Worm (Caenorhabditis elegans) whole organism, L2 larva: ENCODE results near the gene R07B1.7.

Experiments used
- C34F6.9 ChIP-seq: fragments of 150-350 bp; optimal IDR thresholded peaks from 2 replicates; lab custom pipeline; 2014; ENCODE audit warnings: missing biosample characterization, missing genetic modification characterization
- F13H6.1 ChIP-seq: sonication (generic microtip); optimal IDR thresholded peaks from 2 replicates; lab custom pipeline; 2016; ENCODE audit warnings: missing genetic modification characterization, missing compliant biosample characterization
- R02D3.7 ChIP-seq: fragments of 150-350 bp; optimal IDR thresholded peaks from 2 replicates; lab custom pipeline; 2014; ENCODE audit warnings: missing biosample characterization, missing genetic modification characterization
- Y55F3AM.14 ChIP-seq: fragments of 200-800 bp; sonication (Bioruptor generic); optimal IDR thresholded peaks from 2 replicates; lab custom pipeline; 2018; ENCODE audit warnings: mild to moderate bottlenecking, missing genetic modification characterization, missing compliant biosample characterization
- ZK546.5 ChIP-seq: sonication (generic microtip); optimal IDR thresholded peaks from 2 replicates; lab custom pipeline; 2017; ENCODE audit warnings: missing biosample characterization, missing genetic modification characterization
- alr-1 ChIP-seq: fragments of 150-350 bp; optimal IDR thresholded peaks from 2 replicates; lab custom pipeline; 2014; ENCODE audit warnings: missing biosample characterization, missing genetic modification characterization
- aly-2 ChIP-seq: fragments of 150-350 bp; optimal IDR thresholded peaks from 2 replicates; lab custom pipeline; 2014; ENCODE audit warnings: missing biosample characterization, missing genetic modification characterization
- ama-1 ChIP-seq: fragments of 150-350 bp; optimal IDR thresholded peaks from 2 replicates; lab custom pipeline; 2018; ENCODE audit warnings: inconsistent platforms
- blmp-1 ChIP-seq: sonication (generic microtip); optimal IDR thresholded peaks from 2 replicates; lab custom pipeline; 2017; ENCODE audit warnings: missing genetic modification characterization, mild to moderate bottlenecking, missing compliant biosample characterization, antibody characterized with exemption, moderate library complexity; ENCODE audit not compliant: insufficient read depth
- ceh-16 ChIP-seq: fragments of 150-350 bp; optimal IDR thresholded peaks from 2 replicates; lab custom pipeline; 2014; ENCODE audit warnings: missing biosample characterization, missing genetic modification characterization
- ceh-82 ChIP-seq: fragments of 150-350 bp; optimal IDR thresholded peaks from 2 replicates; lab custom pipeline; 2014; ENCODE audit warnings: missing biosample characterization, missing genetic modification characterization
- crh-2 ChIP-seq: sonication (generic microtip); optimal IDR thresholded peaks from 2 replicates; lab custom pipeline; 2017; ENCODE audit warnings: missing biosample characterization, missing genetic modification characterization
- dmd-4 ChIP-seq: sonication (generic microtip); optimal IDR thresholded peaks from 2 replicates; lab custom pipeline; 2017; ENCODE audit warnings: missing biosample characterization, missing genetic modification characterization
- egl-27 ChIP-seq: sonication (generic microtip); optimal IDR thresholded peaks from 3 replicates; lab custom pipeline; 2017; ENCODE audit warnings: missing biosample characterization, missing genetic modification reagents, missing genetic modification characterization
- elt-1 ChIP-seq: fragments of 150-350 bp; optimal IDR thresholded peaks from 2 replicates; lab custom pipeline; 2014; ENCODE audit warnings: missing biosample characterization, missing genetic modification characterization
- elt-3 ChIP-seq: sonication (generic microtip); optimal IDR thresholded peaks from 2 replicates; lab custom pipeline; 2017; ENCODE audit warnings: missing biosample characterization, missing genetic modification characterization
- fos-1 ChIP-seq: fragments of 150-350 bp; optimal IDR thresholded peaks from 2 replicates; lab custom pipeline; 2014; ENCODE audit warnings: missing biosample characterization, missing genetic modification characterization
- gmeb-1 ChIP-seq: fragments of 150-350 bp; optimal IDR thresholded peaks from 2 replicates; lab custom pipeline; 2014; ENCODE audit warnings: missing biosample characterization, missing genetic modification characterization
- lin-13 ChIP-seq: fragments of 150-350 bp; optimal IDR thresholded peaks from 2 replicates; lab custom pipeline; 2014; ENCODE audit warnings: missing biosample characterization, missing genetic modification reagents, missing genetic modification characterization
- lin-39 ChIP-seq: fragments of 150-350 bp; optimal IDR thresholded peaks from 2 replicates; lab custom pipeline; 2014; ENCODE audit warnings: missing biosample characterization, missing genetic modification reagents, missing genetic modification characterization
- lsy-2 ChIP-seq, 2 experiments: fragments of 150-350 bp in 1 of 2; sonication (generic microtip) in 1 of 2; optimal IDR thresholded peaks; 2 replicates each; lab custom pipeline; 2014 to 2017; ENCODE audit warnings: missing biosample characterization in 2 of 2, missing genetic modification characterization in 2 of 2
- mab-5 ChIP-seq: fragments of 150-350 bp; optimal IDR thresholded peaks from 2 replicates; lab custom pipeline; 2014; ENCODE audit warnings: missing biosample characterization, missing genetic modification characterization
- mdl-1 ChIP-seq, 2 experiments: fragments of 150-350 bp in 1 of 2; sonication (generic microtip) in 1 of 2; optimal IDR thresholded peaks; 2 replicates each; lab custom pipeline; 2017; ENCODE audit warnings: missing biosample characterization in 2 of 2, missing genetic modification characterization in 2 of 2
- nhr-10 ChIP-seq: sonication (generic microtip); optimal IDR thresholded peaks from 2 replicates; lab custom pipeline; 2017; ENCODE audit warnings: missing biosample characterization, missing genetic modification characterization
- nhr-11 ChIP-seq: fragments of 150-350 bp; optimal IDR thresholded peaks from 2 replicates; lab custom pipeline; 2014; ENCODE audit warnings: missing biosample characterization, missing genetic modification characterization
- nhr-12 ChIP-seq: fragments of 150-350 bp; optimal IDR thresholded peaks from 2 replicates; lab custom pipeline; 2014; ENCODE audit warnings: missing biosample characterization, missing genetic modification characterization
- nhr-129 ChIP-seq: fragments of 150-350 bp; optimal IDR thresholded peaks from 2 replicates; lab custom pipeline; 2014; ENCODE audit warnings: missing biosample characterization, missing genetic modification characterization
- nhr-21 ChIP-seq: fragments of 150-350 bp; optimal IDR thresholded peaks from 2 replicates; lab custom pipeline; 2014; ENCODE audit warnings: missing biosample characterization, missing genetic modification characterization
- nhr-23 ChIP-seq: fragments of 150-350 bp; optimal IDR thresholded peaks from 2 replicates; lab custom pipeline; 2014; ENCODE audit warnings: missing biosample characterization, missing genetic modification reagents, missing genetic modification characterization
- nhr-237 ChIP-seq: fragments of 150-350 bp; optimal IDR thresholded peaks from 2 replicates; lab custom pipeline; 2014; ENCODE audit warnings: missing biosample characterization, missing genetic modification characterization
- nhr-6 ChIP-seq: fragments of 150-350 bp; optimal IDR thresholded peaks from 2 replicates; lab custom pipeline; 2014; ENCODE audit warnings: missing biosample characterization, missing genetic modification characterization
- nhr-77 ChIP-seq: fragments of 150-350 bp; optimal IDR thresholded peaks from 2 replicates; lab custom pipeline; 2014; ENCODE audit warnings: missing biosample characterization, missing genetic modification characterization
- peb-1 ChIP-seq: fragments of 150-350 bp; optimal IDR thresholded peaks from 2 replicates; lab custom pipeline; 2014; ENCODE audit warnings: missing biosample characterization, missing genetic modification characterization
- sem-4 ChIP-seq: fragments of 150-350 bp; optimal IDR thresholded peaks from 2 replicates; lab custom pipeline; 2014; ENCODE audit warnings: missing biosample characterization, missing genetic modification reagents, missing genetic modification characterization
- skn-1 ChIP-seq: sonication (generic microtip); optimal IDR thresholded peaks from 2 replicates; lab custom pipeline; 2017; ENCODE audit warnings: missing biosample characterization, missing genetic modification characterization
- sma-3 ChIP-seq: sonication (generic microtip); optimal IDR thresholded peaks from 2 replicates; lab custom pipeline; 2016; ENCODE audit warnings: missing genetic modification reagents, missing genetic modification characterization, missing compliant biosample characterization
- sma-9 ChIP-seq, 2 experiments: fragments of 150-350 bp in 1 of 2; sonication (generic microtip) in 1 of 2; optimal IDR thresholded peaks; 2 replicates each; lab custom pipeline; 2014 to 2016; ENCODE audit warnings: missing genetic modification characterization in 2 of 2, mild to moderate bottlenecking in 1 of 2, missing biosample characterization in 1 of 2, missing compliant biosample characterization in 1 of 2, missing genetic modification reagents in 1 of 2, moderate library complexity in 1 of 2
- snpc-4 ChIP-seq: fragments of 150-350 bp; optimal IDR thresholded peaks from 2 replicates; lab custom pipeline; 2014; ENCODE audit warnings: missing biosample characterization, missing genetic modification characterization
- unc-55 ChIP-seq: fragments of 150-350 bp; sonication (generic microtip); optimal IDR thresholded peaks from 3 replicates; lab custom pipeline; 2014; ENCODE audit warnings: missing biosample characterization, missing genetic modification reagents, missing genetic modification characterization
- unc-62 ChIP-seq: fragments of 150-350 bp; optimal IDR thresholded peaks from 2 replicates; lab custom pipeline; 2014; ENCODE audit warnings: missing biosample characterization, missing genetic modification reagents, missing genetic modification characterization
- zag-1 ChIP-seq: fragments of 150-350 bp; optimal IDR thresholded peaks from 2 replicates; lab custom pipeline; 2014; ENCODE audit warnings: missing biosample characterization, missing genetic modification characterization
- ztf-1 ChIP-seq: fragments of 200-800 bp; sonication (Bioruptor generic); conservative IDR thresholded peaks from 2 replicates; pipeline ENCODE4 v1.3.6; 2022; ENCODE audit warnings: missing genetic modification characterization, missing compliant biosample characterization
- ztf-11 ChIP-seq: sonication (generic microtip); optimal IDR thresholded peaks from 2 replicates; lab custom pipeline; 2017; ENCODE audit warnings: missing biosample characterization, missing genetic modification characterization
- ztf-4 ChIP-seq: fragments of 150-350 bp; optimal IDR thresholded peaks from 2 replicates; lab custom pipeline; 2014; ENCODE audit warnings: missing biosample characterization, missing genetic modification characterization

The R07B1.7 gene

DNA sequence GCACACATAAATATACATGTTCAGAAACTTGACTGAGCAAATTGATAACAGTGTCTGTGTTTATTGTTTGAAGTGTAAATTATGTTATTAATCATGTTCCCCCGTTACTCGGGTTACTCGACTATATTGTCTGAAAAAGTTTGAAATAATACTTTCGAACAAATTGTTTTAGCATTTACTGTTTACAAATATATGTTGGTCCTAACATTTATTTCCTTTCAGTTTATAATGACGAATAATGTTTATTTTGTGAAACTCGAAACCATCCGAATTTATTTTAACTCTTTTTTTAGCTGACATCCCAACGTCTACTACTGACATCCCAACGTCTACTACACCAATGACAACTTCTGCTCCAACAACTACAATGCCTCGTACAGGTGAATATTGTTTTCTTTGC, at the start of gene R07B1.7:
Gene R07B1.7 (plus strand): TSS at position 301 of the 400 bp plus-strand sequence.
- TF ChIP-seq sem-4 (no peak), ama-1 (no peak), blmp-1 (tag; lab: Kevin White, UChicago) (no peak), nhr-6 (tag; lab: Kevin White, UChicago) (no peak), ceh-16 (tag; lab: Kevin White, UChicago) (no peak), elt-3 (tag; lab: Kevin White, UChicago) (no peak), unc-62 (GFP tag; lab: Kevin White, UChicago) (no peak), dmd-4 (tag; lab: Kevin White, UChicago) (no peak), elt-1 (tag; lab: Kevin White, UChicago) (no peak), fos-1 (tag; lab: Kevin White, UChicago) (no peak), ztf-1 (GFP tag; lab: Robert Waterston, UW) (no peak), sma-9 (GFP tag; optimal IDR thresholded peaks at IDR 0.05; lab: Kevin White, UChicago) (no peak), sma-9 (tag; optimal IDR thresholded peaks at IDR 0.05; lab: Kevin White, UChicago) (no peak), nhr-10 (tag; lab: Kevin White, UChicago) (no peak), zag-1 (no peak), F13H6.1 (no peak), ztf-4 (tag; lab: Kevin White, UChicago) (no peak), R02D3.7 (tag; lab: Kevin White, UChicago) (no peak), Y55F3AM.14 (no peak)

DNA sequence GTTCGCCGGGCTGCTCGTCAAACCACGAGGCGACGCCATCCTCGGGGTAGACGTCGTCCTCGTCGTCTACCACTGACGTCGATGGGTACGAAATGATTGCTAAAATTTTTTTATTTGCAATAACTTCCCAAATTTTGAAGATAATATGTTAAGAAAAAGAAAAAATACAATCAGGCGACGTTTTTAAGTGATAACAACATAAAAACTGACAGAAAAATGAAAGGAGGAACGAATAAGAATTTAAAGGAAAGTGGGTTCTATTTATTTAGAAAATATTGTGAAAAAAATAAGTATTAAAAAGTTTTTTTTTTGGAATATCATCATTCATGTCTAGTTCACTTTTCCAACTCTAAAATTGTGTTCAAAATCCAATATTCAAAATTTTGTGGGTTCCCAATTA, 46.7 kb upstream of the R07B1.7 start, which contains the start of gene dpy-22:
Gene dpy-22 (minus strand): TSS at position 101 of the 400 bp plus-strand sequence.
- TF ChIP-seq nhr-23 (no peak), unc-62 (GFP tag; lab: Kevin White, UChicago) (no peak), lin-39 (tag; lab: Kevin White, UChicago) (no peak), fos-1 (tag; lab: Kevin White, UChicago) (no peak), nhr-6 (tag; lab: Kevin White, UChicago) (no peak), Y55F3AM.14 (no peak), skn-1 (tag; lab: Kevin White, UChicago) (no peak), nhr-12 (tag; lab: Kevin White, UChicago) (no peak), mdl-1 (tag; optimal IDR thresholded peaks at IDR 0.05; lab: Kevin White, UChicago) (no peak), unc-55 (GFP tag; lab: Kevin White, UChicago) (no peak), R02D3.7 (tag; lab: Kevin White, UChicago) (no peak), blmp-1 (tag; lab: Kevin White, UChicago) (no peak)
- TF ChIP-seq, all 48 proteins: peak for 0

DNA sequence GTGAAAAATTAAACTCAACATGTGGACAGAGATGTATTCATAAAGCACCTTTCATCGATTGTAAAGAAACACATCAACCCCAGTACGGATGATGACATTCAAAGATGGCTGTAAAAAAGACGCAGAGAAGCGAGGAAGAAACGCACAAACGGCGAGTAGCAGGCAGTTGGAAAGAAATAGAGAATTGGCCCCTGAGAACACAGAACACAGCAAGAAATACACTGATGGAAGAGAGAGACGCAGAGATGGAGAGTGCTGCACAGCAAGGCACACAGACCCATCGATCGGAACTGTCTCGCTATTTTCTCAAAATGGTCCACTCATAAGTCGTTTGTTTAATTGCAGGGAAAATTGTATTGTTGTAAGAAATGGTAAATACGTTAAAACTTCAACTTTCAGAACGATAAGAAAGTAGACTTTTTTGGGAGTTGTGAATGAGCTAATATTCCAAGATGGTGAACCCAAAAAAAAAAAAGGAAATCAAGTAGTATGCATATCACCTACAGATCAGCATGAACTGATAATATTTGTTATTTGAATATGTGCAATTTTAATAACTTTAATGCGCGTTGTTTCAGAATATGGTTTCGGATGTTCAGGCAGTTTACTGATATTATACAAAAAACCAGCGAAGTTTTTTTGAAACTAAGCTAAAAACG, 46.2 kb upstream of the R07B1.7 start:
- no peak for TF ChIP-seq mab-5 (tag; lab: Kevin White, UChicago)
- TF ChIP-seq nhr-6 (tag; lab: Kevin White, UChicago): peak; percentile 63
- no peak for TF ChIP-seq nhr-23
- TF ChIP-seq ztf-1 (GFP tag; lab: Robert Waterston, UW): no peak
- no peak for TF ChIP-seq ama-1
- TF ChIP-seq alr-1 (tag; lab: Kevin White, UChicago): no peak
- TF ChIP-seq ztf-4 (tag; lab: Kevin White, UChicago): no peak
- TF ChIP-seq lin-13 (GFP tag; lab: Kevin White, UChicago): no peak
- TF ChIP-seq C34F6.9 (tag; lab: Kevin White, UChicago): peak; percentile 76
- TF ChIP-seq skn-1 (tag; lab: Kevin White, UChicago): peak; percentile 81
- peak; percentile 78 for TF ChIP-seq fos-1 (tag; lab: Kevin White, UChicago)
- no peak for TF ChIP-seq R02D3.7 (tag; lab: Kevin White, UChicago)
- TF ChIP-seq F13H6.1: peak; percentile 68
- TF ChIP-seq ceh-82 (tag; lab: Kevin White, UChicago): no peak
- no peak for TF ChIP-seq blmp-1 (tag; lab: Kevin White, UChicago)
- no peak for TF ChIP-seq unc-62 (GFP tag; lab: Kevin White, UChicago)
- TF ChIP-seq crh-2 (tag; lab: Kevin White, UChicago): peak; percentile 77
- no peak for TF ChIP-seq elt-1 (tag; lab: Kevin White, UChicago)
- peak; percentile 41 for TF ChIP-seq zag-1
- no peak for TF ChIP-seq nhr-21 (tag; lab: Kevin White, UChicago)
- no peak for TF ChIP-seq elt-3 (tag; lab: Kevin White, UChicago)
- TF ChIP-seq sma-9 (GFP tag; optimal IDR thresholded peaks at IDR 0.05; lab: Kevin White, UChicago): peak; percentile 26
- no peak for TF ChIP-seq sma-9 (tag; optimal IDR thresholded peaks at IDR 0.05; lab: Kevin White, UChicago)
- no peak for TF ChIP-seq nhr-10 (tag; lab: Kevin White, UChicago)
- TF ChIP-seq ZK546.5: no peak
- TF ChIP-seq nhr-11 (tag; lab: Kevin White, UChicago): no peak
- no peak for TF ChIP-seq nhr-77 (tag; lab: Kevin White, UChicago)
- TF ChIP-seq peb-1: no peak
- TF ChIP-seq Y55F3AM.14: no peak
- TF ChIP-seq aly-2 (tag; lab: Kevin White, UChicago): no peak
- no peak for TF ChIP-seq ceh-16 (tag; lab: Kevin White, UChicago)
- peak; percentile 68 for TF ChIP-seq unc-55 (GFP tag; lab: Kevin White, UChicago)
- TF ChIP-seq ztf-11: no peak
- TF ChIP-seq lin-39 (tag; lab: Kevin White, UChicago): no peak
- no peak for TF ChIP-seq gmeb-1 (tag; lab: Kevin White, UChicago)
- TF ChIP-seq lsy-2 (tag; optimal IDR thresholded peaks at IDR 0.05; lab: Kevin White, UChicago): peak in 1 of 2 experiments; percentile 52
- TF ChIP-seq nhr-129: peak; percentile 89
- no peak for TF ChIP-seq egl-27
- no peak for TF ChIP-seq nhr-237 (tag; lab: Kevin White, UChicago)
- TF ChIP-seq nhr-12 (tag; lab: Kevin White, UChicago): no peak
- TF ChIP-seq sem-4: no peak
- TF ChIP-seq snpc-4 (tag; lab: Kevin White, UChicago): no peak
- TF ChIP-seq sma-3 (GFP tag; lab: Kevin White, UChicago): peak; percentile 20
